Fruit fly (Drosophila melanogaster): Measurements from ENCODE around the gene polo.
A peak's percentile ranks its signal among the peaks of the same experiment; 100 is the strongest.

The polo gene

DNA sequence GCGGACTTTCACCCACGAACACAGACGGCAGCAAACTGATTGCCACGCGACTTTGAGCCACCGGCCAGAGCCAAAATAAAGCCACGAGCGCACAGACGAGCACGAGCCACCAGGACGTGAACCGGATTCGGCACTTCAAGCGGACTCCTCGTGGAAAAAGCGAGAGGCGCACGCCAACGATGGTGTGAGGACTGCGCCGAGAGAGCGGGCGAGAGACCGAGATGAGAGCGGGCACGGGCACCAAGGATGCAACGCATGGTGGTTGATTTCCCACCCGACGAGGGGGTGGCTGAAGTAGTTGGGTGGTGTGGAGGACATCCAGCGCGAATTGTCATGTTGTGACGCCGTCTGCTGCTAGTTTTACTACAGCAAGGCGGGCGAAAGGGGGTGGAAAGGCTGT is 14.4 kb upstream of the polo start, which contains the start of gene gogo:
Gene gogo, minus strand, starts transcription at position 39 of the 400 bp plus-strand sequence.
- TF ChIP-seq CG34406 (GFP tag; optimal IDR thresholded peaks at IDR 0.05) (no peak), CG7368 (GFP tag; optimal IDR thresholded peaks at IDR 0.05) (peak; percentile 28)

DNA sequence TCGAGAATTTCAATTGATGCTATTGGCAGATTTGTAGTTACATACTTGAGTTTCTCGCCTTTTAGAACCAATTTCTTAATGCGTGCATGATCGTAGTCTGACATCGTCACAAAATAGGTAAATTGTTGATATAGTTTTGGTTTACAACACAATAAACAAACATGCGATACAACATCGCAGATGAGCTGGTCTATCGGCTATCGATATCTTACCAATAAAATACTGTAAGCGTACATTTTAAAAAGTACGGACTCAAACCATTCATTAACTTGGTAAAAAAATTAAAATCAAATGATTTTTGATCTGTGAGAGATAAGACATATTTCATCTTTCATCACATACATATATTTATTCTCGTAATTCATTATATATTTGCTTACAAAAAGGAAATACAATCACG is 12.7 kb upstream of the polo start, which contains the start of gene FRG1:
Gene FRG1, minus strand, starts transcription at position 175 of the 400 bp plus-strand sequence.
- no peak for TF ChIP-seq CG11762 (GFP tag; optimal IDR thresholded peaks at IDR 0.05; ENCODE audit: insufficient read depth)
- TF ChIP-seq fkh (GFP tag; optimal IDR thresholded peaks at IDR 0.05), result no peak
- TF ChIP-seq Hr39 (GFP tag; optimal IDR thresholded peaks at IDR 0.05), result no peak
- no peak for TF ChIP-seq salr (GFP tag; optimal IDR thresholded peaks at IDR 0.05)
- no peak for TF ChIP-seq CG10669 (GFP tag; optimal IDR thresholded peaks at IDR 0.05)
- TF ChIP-seq Blimp-1 (GFP tag; optimal IDR thresholded peaks at IDR 0.05), result no peak
- no peak for TF ChIP-seq CG11294 (GFP tag; IDR thresholded peaks at IDR 0.05)
- no peak for TF ChIP-seq dsx (GFP tag; optimal IDR thresholded peaks at IDR 0.05; ENCODE audit: poor library complexity, severe bottlenecking)
- TF ChIP-seq Smox (GFP tag; optimal IDR thresholded peaks at IDR 0.05), result no peak

DNA sequence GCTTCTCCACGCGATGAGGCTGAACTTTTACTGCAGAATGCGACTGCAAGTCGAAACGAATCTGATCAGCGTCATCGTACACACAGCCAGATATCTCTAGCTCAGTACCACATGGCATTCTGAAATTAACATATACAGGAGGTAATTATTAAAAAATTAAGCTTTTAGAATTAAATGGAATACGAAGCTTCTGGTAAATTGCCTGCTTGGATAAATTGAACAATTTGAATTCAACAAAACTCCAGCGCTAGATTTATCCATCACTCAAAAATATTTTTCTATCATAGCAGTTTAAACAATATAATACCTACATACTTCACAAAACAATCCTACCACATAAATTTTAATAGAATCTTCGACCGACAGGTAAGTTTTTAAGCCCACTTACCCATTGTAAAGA is 10.3 kb upstream of the polo start, which contains the start of gene SCCRO4:
Gene SCCRO4, plus strand, starts transcription at position 301 of the 400 bp plus-strand sequence.
- no peak for TF ChIP-seq CG6792 (GFP tag; optimal IDR thresholded peaks at IDR 0.05)
- no peak for TF ChIP-seq net (GFP tag; optimal IDR thresholded peaks at IDR 0.05)
- TF ChIP-seq eg (GFP tag; IDR thresholded peaks at IDR 0.05), result no peak
- TF ChIP-seq Ets21C (GFP tag; optimal IDR thresholded peaks at IDR 0.05), result no peak
- TF ChIP-seq Sox15 (GFP tag; optimal IDR thresholded peaks at IDR 0.05), result no peak
- no peak for TF ChIP-seq pdm3 (GFP tag; optimal IDR thresholded peaks at IDR 0.05)
- no peak for TF ChIP-seq cyc (GFP tag; optimal IDR thresholded peaks at IDR 0.05)
- no peak for TF ChIP-seq Smox (GFP tag; optimal IDR thresholded peaks at IDR 0.05)
- no peak for TF ChIP-seq CG8119 (GFP tag; IDR thresholded peaks at IDR 0.05)
- TF ChIP-seq fd85E (GFP tag; optimal IDR thresholded peaks at IDR 0.05), result no peak
- no peak for TF ChIP-seq esn (GFP tag; optimal IDR thresholded peaks at IDR 0.05)
- no peak for TF ChIP-seq dac (GFP tag; optimal IDR thresholded peaks at IDR 0.05)
- no peak for TF ChIP-seq CG11294 (GFP tag; IDR thresholded peaks at IDR 0.05)

DNA sequence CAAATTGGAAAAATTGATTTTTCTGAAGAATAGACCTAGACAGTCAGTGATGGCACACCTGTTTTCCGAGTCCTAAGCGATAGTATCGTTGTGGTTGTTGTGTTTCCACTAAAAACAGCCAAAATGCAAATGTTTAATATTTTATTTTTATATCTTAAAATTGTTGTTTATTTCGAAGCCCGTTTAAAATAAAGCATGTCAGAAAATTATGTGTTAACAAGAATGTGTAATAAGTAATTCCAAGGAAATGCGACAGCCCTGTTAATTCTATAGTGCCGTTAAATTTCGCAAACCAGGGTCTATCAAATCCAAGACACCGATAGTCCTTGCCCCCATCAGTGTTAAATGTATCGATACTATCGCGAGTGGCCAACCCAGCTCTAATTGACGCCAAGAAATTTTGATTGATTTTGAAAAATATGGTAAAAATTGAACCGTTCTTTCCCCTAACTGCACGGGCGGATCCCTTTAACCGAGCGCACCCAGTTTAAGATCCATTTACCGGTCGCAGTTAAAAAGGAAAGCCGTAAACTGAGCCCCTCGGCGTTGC is 7.3 kb upstream of the polo start, which contains the start of gene Pex23:
Gene Pex23, minus strand, starts transcription at position 61 of the 550 bp plus-strand sequence.
- TF ChIP-seq acj6 (GFP tag; optimal IDR thresholded peaks at IDR 0.05) (no peak), esn (GFP tag; optimal IDR thresholded peaks at IDR 0.05) (peak; percentile 84), Eip75B (GFP tag; optimal IDR thresholded peaks at IDR 0.05) (no peak), fkh (GFP tag; optimal IDR thresholded peaks at IDR 0.05) (no peak), OdsH (GFP tag; optimal IDR thresholded peaks at IDR 0.05) (no peak), Sox102F (GFP tag; optimal IDR thresholded peaks at IDR 0.05) (peak; percentile 62), CG32006 (GFP tag; optimal IDR thresholded peaks at IDR 0.05) (no peak), CG3032 (tag; optimal IDR thresholded peaks at IDR 0.05) (peak; percentile 70), Blimp-1 (GFP tag; optimal IDR thresholded peaks at IDR 0.05) (no peak), CG10669 (GFP tag; optimal IDR thresholded peaks at IDR 0.05) (no peak), CG11762 (GFP tag; optimal IDR thresholded peaks at IDR 0.05; ENCODE audit: insufficient read depth) (peak; percentile 42), CG10631 (GFP tag; optimal IDR thresholded peaks at IDR 0.05) (peak; percentile 83), CG6792 (GFP tag; optimal IDR thresholded peaks at IDR 0.05) (peak; percentile 46), CG6808 (GFP tag; optimal IDR thresholded peaks at IDR 0.05) (no peak), Met (GFP tag; optimal IDR thresholded peaks at IDR 0.05) (no peak), pdm3 (GFP tag; optimal IDR thresholded peaks at IDR 0.05) (peak; percentile 82), Sox15 (GFP tag; optimal IDR thresholded peaks at IDR 0.05) (peak; percentile 76), CG8119 (GFP tag; IDR thresholded peaks at IDR 0.05) (peak; percentile 54; the same call in 2 of the 3 replicates), Smox (GFP tag; optimal IDR thresholded peaks at IDR 0.05) (peak; percentile 75), Sox14 (GFP tag; optimal IDR thresholded peaks at IDR 0.05) (no peak), Eip78C (GFP tag) (no peak), CG4318 (GFP tag; optimal IDR thresholded peaks at IDR 0.05) (no peak), CG6276 (GFP tag; optimal IDR thresholded peaks at IDR 0.05) (no peak), Lpt (GFP tag; optimal IDR thresholded peaks at IDR 0.05) (peak; percentile 37), topi (GFP tag; optimal IDR thresholded peaks at IDR 0.05) (peak; percentile 74), Ets96B (tag; optimal IDR thresholded peaks at IDR 0.05) (peak; percentile 50), CG15336 (GFP tag; IDR thresholded peaks at IDR 0.05) (0 out of 2 replicates have a peak, but pooled peaks have one; percentile 46), cyc (GFP tag; optimal IDR thresholded peaks at IDR 0.05) (peak; percentile 82), dsx (GFP tag; optimal IDR thresholded peaks at IDR 0.05; ENCODE audit: poor library complexity, severe bottlenecking) (no peak), CG6854 (GFP tag; optimal IDR thresholded peaks at IDR 0.05) (no peak), salr (GFP tag; optimal IDR thresholded peaks at IDR 0.05) (no peak), achi (GFP tag; optimal IDR thresholded peaks at IDR 0.05) (peak; percentile 70), ss (GFP tag; optimal IDR thresholded peaks at IDR 0.05) (no peak), Hr4 (GFP tag; optimal IDR thresholded peaks at IDR 0.05) (no peak)
